Fruit fly (Drosophila melanogaster): ENCODE results near the gene CG14826.

CG14826 gene

dm6 chr3L:7262471-7262870 lies 28.2 kb downstream of the CG14826 start (continued):
- TF ChIP-seq nerfin-1 (tag; optimal IDR thresholded peaks at IDR 0.05) = peak; percentile 27
- TF ChIP-seq ind (GFP tag; optimal IDR thresholded peaks at IDR 0.05) = peak; percentile 17
- TF ChIP-seq crol (GFP tag; IDR thresholded peaks at IDR 0.05) = no peak
- TF ChIP-seq lab (GFP tag; optimal IDR thresholded peaks at IDR 0.05) = peak; percentile 25
- no peak for TF ChIP-seq Antp (GFP tag; optimal IDR thresholded peaks at IDR 0.05)
- TF ChIP-seq CG11560 (tag; IDR thresholded peaks at IDR 0.05) = no peak
- peak; percentile 51; the same call in 2 of the 3 replicates for TF ChIP-seq dysf (GFP tag; IDR thresholded peaks at IDR 0.05)
- peak; percentile 7; the same call in 1 of the 2 replicates for TF ChIP-seq Xrp1 (GFP tag; IDR thresholded peaks at IDR 0.05)
- TF ChIP-seq ems (GFP tag; optimal IDR thresholded peaks at IDR 0.05) = peak; percentile 9
- TF ChIP-seq prd (optimal IDR thresholded peaks at IDR 0.05) = no peak
- peak; percentile 51; the same call in 1 of the 3 replicates for TF ChIP-seq prd (GFP tag; IDR thresholded peaks at IDR 0.05)
- peak in 1 of 2 experiments; percentile 33 for TF ChIP-seq dpn (GFP tag; optimal IDR thresholded peaks at IDR 0.05)
- no peak for TF ChIP-seq chn (GFP tag; optimal IDR thresholded peaks at IDR 0.05)
- 0 out of 2 replicates have a peak, but pooled peaks have one; percentile 17 for TF ChIP-seq sob (GFP tag; IDR thresholded peaks at IDR 0.05)
- peak; percentile 12 for TF ChIP-seq CG4424 (GFP tag; optimal IDR thresholded peaks at IDR 0.05)
- TF ChIP-seq fd96Cb (tag; optimal IDR thresholded peaks at IDR 0.05) = peak; percentile 42
- TF ChIP-seq CG17829 (tag; optimal IDR thresholded peaks at IDR 0.05) = peak; percentile 42
- TF ChIP-seq zen (tag; optimal IDR thresholded peaks at IDR 0.05) = no peak
- peak; percentile 31 for TF ChIP-seq CG30403 (GFP tag; optimal IDR thresholded peaks at IDR 0.05)
- no peak for TF ChIP-seq luna (GFP tag; optimal IDR thresholded peaks at IDR 0.05)
- TF ChIP-seq ase (GFP tag; IDR thresholded peaks at IDR 0.05) = no peak
- 0 out of 3 replicates have a peak, but pooled peaks have one; percentile 7 for TF ChIP-seq CG11695 (GFP tag; IDR thresholded peaks at IDR 0.05)
- TF ChIP-seq CG11504 (tag; optimal IDR thresholded peaks at IDR 0.05) = peak; percentile 74
- TF ChIP-seq CG6689 (GFP tag; IDR thresholded peaks at IDR 0.05) = 0 out of 2 replicates have a peak, but pooled peaks have one; percentile 17
- TF ChIP-seq bowl (GFP tag; IDR thresholded peaks at IDR 0.05) = no peak
- 0 out of 2 replicates have a peak, but pooled peaks have one; percentile 7 for TF ChIP-seq HLH3B (GFP tag; IDR thresholded peaks at IDR 0.05)
- peak; percentile 53 for TF ChIP-seq Ptx1 (GFP tag; IDR thresholded peaks at IDR 0.05)
- TF ChIP-seq Oli (tag; optimal IDR thresholded peaks at IDR 0.05) = peak; percentile 13
- peak; percentile 18 for TF ChIP-seq CG15269 (tag; optimal IDR thresholded peaks at IDR 0.05)
- TF ChIP-seq run (tag; optimal IDR thresholded peaks at IDR 0.05) = no peak
- TF ChIP-seq phol (tag; optimal IDR thresholded peaks at IDR 0.05) = peak; percentile 50
- TF ChIP-seq pan (optimal IDR thresholded peaks at IDR 0.05) = no peak
- peak in 1 of 2 experiments; percentile 41 for TF ChIP-seq pan (GFP tag; optimal IDR thresholded peaks at IDR 0.05 in 1 of 2, IDR thresholded peaks at IDR 0.05 in 1 of 2)
- no peak for TF ChIP-seq dmrt11E (tag; optimal IDR thresholded peaks at IDR 0.05)
- no peak for TF ChIP-seq CG10565 (GFP tag; optimal IDR thresholded peaks at IDR 0.05)
- no peak for TF ChIP-seq CG17568 (GFP tag; optimal IDR thresholded peaks at IDR 0.05)
- TF ChIP-seq CG9215 (GFP tag; IDR thresholded peaks at IDR 0.05) = no peak
- TF ChIP-seq nmo (GFP tag; optimal IDR thresholded peaks at IDR 0.05) = peak; percentile 31
- TF ChIP-seq cwo (GFP tag; optimal IDR thresholded peaks at IDR 0.05) = peak; percentile 46
- no peak for TF ChIP-seq CG9437 (GFP tag; optimal IDR thresholded peaks at IDR 0.05)
- TF ChIP-seq CG7745 (tag; optimal IDR thresholded peaks at IDR 0.05) = no peak
- peak; percentile 74 for TF ChIP-seq dmrt99B (tag; optimal IDR thresholded peaks at IDR 0.05)
- TF ChIP-seq unpg (GFP tag; optimal IDR thresholded peaks at IDR 0.05) = peak; percentile 11
- TF ChIP-seq sens (GFP tag) = peak; percentile 24
- peak; percentile 25; the same call in 1 of the 2 replicates for TF ChIP-seq Ada2b (GFP tag; IDR thresholded peaks at IDR 0.05)
- peak; percentile 59 for TF ChIP-seq CG7839 (tag; optimal IDR thresholded peaks at IDR 0.05)
- TF ChIP-seq fd64A (GFP tag; optimal IDR thresholded peaks at IDR 0.05) = no peak
- TF ChIP-seq hb (GFP tag; IDR thresholded peaks at IDR 0.05; ENCODE audit: partially characterized antibody) = no peak
- no peak for TF ChIP-seq Dfd (GFP tag; optimal IDR thresholded peaks at IDR 0.05)
- TF ChIP-seq Eip74EF (GFP tag; optimal IDR thresholded peaks at IDR 0.05) = peak in 1 of 2 experiments; percentile 33
- TF ChIP-seq org-1 (GFP tag; optimal IDR thresholded peaks at IDR 0.05) = no peak

All from whole organism, embryonic.